Fruit fly (Drosophila melanogaster): ENCODE measurements around the gene Hexim.
A peak's percentile ranks its signal among the peaks of the same experiment; 100 is the strongest.

dm6 chr3R:14703302-14704192 lies 44.3 kb downstream of the Hexim start:
- TF ChIP-seq vri (GFP tag; optimal IDR thresholded peaks at IDR 0.05) (peak; percentile 49), CG11902 (GFP tag; optimal IDR thresholded peaks at IDR 0.05) (no peak), Eip78C (GFP tag) (peak; percentile 54), Lpt (GFP tag; optimal IDR thresholded peaks at IDR 0.05) (no peak), fd59A (GFP tag; optimal IDR thresholded peaks at IDR 0.05) (no peak), esn (GFP tag; optimal IDR thresholded peaks at IDR 0.05) (no peak), CG6163 (GFP tag; IDR thresholded peaks at IDR 0.05) (no peak)

All from whole organism, prepupa.